Worm (Caenorhabditis elegans) whole organism, L2 larva: ENCODE data around the gene cyn-1.

Source experiments
- egl-27 ChIP-seq: sonication (generic microtip); optimal IDR thresholded peaks from 3 replicates; lab custom pipeline; 2017; ENCODE audit warnings: missing biosample characterization, missing genetic modification reagents, missing genetic modification characterization
- elt-3 ChIP-seq: sonication (generic microtip); optimal IDR thresholded peaks from 2 replicates; lab custom pipeline; 2017; ENCODE audit warnings: missing biosample characterization, missing genetic modification characterization
- sem-4 ChIP-seq: fragments of 150-350 bp; optimal IDR thresholded peaks from 2 replicates; lab custom pipeline; 2014; ENCODE audit warnings: missing biosample characterization, missing genetic modification reagents, missing genetic modification characterization
- skn-1 ChIP-seq: sonication (generic microtip); optimal IDR thresholded peaks from 2 replicates; lab custom pipeline; 2017; ENCODE audit warnings: missing biosample characterization, missing genetic modification characterization
- snpc-4 ChIP-seq: fragments of 150-350 bp; optimal IDR thresholded peaks from 2 replicates; lab custom pipeline; 2014; ENCODE audit warnings: missing biosample characterization, missing genetic modification characterization
- unc-39 ChIP-seq: fragments of 150-350 bp; optimal IDR thresholded peaks from 2 replicates; lab custom pipeline; 2014; ENCODE audit warnings: missing biosample characterization, missing genetic modification characterization
- unc-62 ChIP-seq: fragments of 150-350 bp; optimal IDR thresholded peaks from 2 replicates; lab custom pipeline; 2014; ENCODE audit warnings: missing biosample characterization, missing genetic modification reagents, missing genetic modification characterization

ce11 chrV:14317204-14317603 lies 38.7 kb upstream of the cyn-1 start:
- TF ChIP-seq egl-27: no peak
- no peak for TF ChIP-seq sem-4 (tag; lab: Kevin White, UChicago)
- TF ChIP-seq unc-62 (GFP tag; lab: Kevin White, UChicago): no peak
- TF ChIP-seq skn-1 (tag; lab: Kevin White, UChicago): no peak
- no peak for TF ChIP-seq snpc-4 (tag; lab: Kevin White, UChicago)
- TF ChIP-seq unc-39 (tag; lab: Kevin White, UChicago): no peak
- no peak for TF ChIP-seq elt-3 (tag; lab: Kevin White, UChicago)
